In genomic region chrX:5077696-5078343, ce11 we compare ENCODE assay signal across 2 worm cellular contexts.
A peak's percentile ranks its signal among the peaks of the same experiment; 100 is the strongest.
TF ChIP-seq lines count a peak whose summit lies in the region.

Gene cal-5 (minus strand): TSS chrX:5077961.

TF ChIP-seq in whole organism, L1 larva, 84 proteins besides CTCF, POLR2A, EP300 and RAD21 (continued from another document):
- TF ChIP-seq snu-23 (GFP tag; optimal IDR thresholded peaks at IDR 0.05; lab: Kevin White, UChicago) (peak; percentile 44), nhr-47 (tag; optimal IDR thresholded peaks at IDR 0.05; lab: Kevin White, UChicago) (peak; percentile 26), lsy-2 (tag; optimal IDR thresholded peaks at IDR 0.05; lab: Kevin White, UChicago) (peak in 1 of 2 experiments; percentile 6), efl-3 (GFP tag; optimal IDR thresholded peaks at IDR 0.05; lab: Kevin White, UChicago) (no peak), nhr-71 (tag; optimal IDR thresholded peaks at IDR 0.05; lab: Kevin White, UChicago) (peak; percentile 57), nhr-85 (tag; lab: Kevin White, UChicago) (peak; percentile 79), snpc-4 (tag; optimal IDR thresholded peaks at IDR 0.05; lab: Kevin White, UChicago) (no peak), tbx-2 (tag; optimal IDR thresholded peaks at IDR 0.05; lab: Kevin White, UChicago) (peak; percentile 37), lin-14 (GFP tag; optimal IDR thresholded peaks at IDR 0.05; lab: Kevin White, UChicago) (peak; percentile 80), mdl-1 (tag; optimal IDR thresholded peaks at IDR 0.05; lab: Kevin White, UChicago) (peak in 1 of 2 experiments; percentile 52), sox-4 (tag; optimal IDR thresholded peaks at IDR 0.05; lab: Kevin White, UChicago) (no peak), ceh-82 (tag; optimal IDR thresholded peaks at IDR 0.05; lab: Kevin White, UChicago) (peak in 1 of 3 experiments; percentile 2)

TF ChIP-seq in whole organism, L3 larva, 47 proteins besides CTCF, POLR2A, EP300 and RAD21 (continued from another document):
- no peak for TF ChIP-seq ceh-82 (tag; optimal IDR thresholded peaks at IDR 0.05; lab: Kevin White, UChicago)
- TF ChIP-seq R02D3.7 (tag; optimal IDR thresholded peaks at IDR 0.05; lab: Kevin White, UChicago) = no peak
- no peak for TF ChIP-seq lin-39 (tag; optimal IDR thresholded peaks at IDR 0.05; lab: Kevin White, UChicago)
- TF ChIP-seq nhr-23 (tag; optimal IDR thresholded peaks at IDR 0.05; lab: Kevin White, UChicago) = peak; percentile 59
- no peak for TF ChIP-seq nhr-28 (tag; optimal IDR thresholded peaks at IDR 0.05; lab: Kevin White, UChicago)
- peak; percentile 68 for TF ChIP-seq nhr-25 (tag; optimal IDR thresholded peaks at IDR 0.05; lab: Kevin White, UChicago)
- TF ChIP-seq elt-2 (tag; optimal IDR thresholded peaks at IDR 0.05; lab: Kevin White, UChicago) = peak; percentile 89
TF ChIP-seq in whole organism, L3 larva: peak in this region for 9.
